Fruit fly (Drosophila melanogaster): Measurements from ENCODE around the gene CG14629.

Gene CG14629

DNA sequence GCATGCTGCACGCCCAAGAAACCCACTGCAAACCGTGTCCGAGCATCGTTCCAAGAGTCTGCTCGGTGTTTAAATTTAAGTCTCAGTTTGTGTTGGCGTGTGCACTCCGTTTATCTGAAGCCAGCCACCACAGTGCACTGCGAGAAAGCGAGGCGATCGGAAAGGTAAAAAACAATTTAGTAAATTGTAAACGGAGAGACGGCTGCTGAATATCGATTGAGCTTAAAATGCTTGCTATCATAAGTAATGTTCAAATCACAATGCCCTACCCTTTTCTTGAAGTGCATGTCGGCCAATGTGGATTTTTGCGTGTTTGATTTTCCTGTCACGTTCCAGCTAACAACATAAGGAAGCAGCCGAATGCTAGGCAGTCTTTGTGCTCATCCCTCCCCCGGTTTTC is 31.8 kb downstream of the CG14629 start (continued):
- TF ChIP-seq pho (GFP tag; optimal IDR thresholded peaks at IDR 0.05) (no peak), zen2 (GFP tag; IDR thresholded peaks at IDR 0.05; ENCODE audit: partially characterized antibody) (no peak), trh (GFP tag; optimal IDR thresholded peaks at IDR 0.05) (no peak), CG17361 (GFP tag; IDR thresholded peaks at IDR 0.05) (no peak), Asciz (GFP tag; optimal IDR thresholded peaks at IDR 0.05) (no peak), Dbx (GFP tag; IDR thresholded peaks at IDR 0.05) (no peak), CG11093 (GFP tag; IDR thresholded peaks at IDR 0.05) (no peak), ftz-f1 (GFP tag; optimal IDR thresholded peaks at IDR 0.05) (no peak), CG15269 (tag; optimal IDR thresholded peaks at IDR 0.05) (no peak), HLH54F (GFP tag; optimal IDR thresholded peaks at IDR 0.05) (no peak), CG3995 (GFP tag; optimal IDR thresholded peaks at IDR 0.05) (no peak), knrl (GFP tag; IDR thresholded peaks at IDR 0.05; ENCODE audit: partially characterized antibody) (no peak), sr (GFP tag; IDR thresholded peaks at IDR 0.05) (no peak), tup (GFP tag; optimal IDR thresholded peaks at IDR 0.05) (no peak), da (GFP tag; optimal IDR thresholded peaks at IDR 0.05) (no peak), wek (GFP tag; optimal IDR thresholded peaks at IDR 0.05) (no peak), CG31224 (GFP tag; IDR thresholded peaks at IDR 0.05) (no peak), dpn (GFP tag; optimal IDR thresholded peaks at IDR 0.05) (peak in 1 of 2 experiments; percentile 29), grau (tag; optimal IDR thresholded peaks at IDR 0.05) (peak; percentile 4), CG14667 (GFP tag; IDR thresholded peaks at IDR 0.05) (0 out of 2 replicates have a peak, but pooled peaks have one; percentile 23), CG17385 (GFP tag; optimal IDR thresholded peaks at IDR 0.05) (peak; percentile 7), Atf3 (GFP tag; optimal IDR thresholded peaks at IDR 0.05) (no peak), BEAF-32 (GFP tag; optimal IDR thresholded peaks at IDR 0.05) (no peak), yki (optimal IDR thresholded peaks at IDR 0.05) (no peak), CG3726 (GFP tag; IDR thresholded peaks at IDR 0.05) (no peak), CG4360 (GFP tag; IDR thresholded peaks at IDR 0.05) (no peak), CG9932 (GFP tag; IDR thresholded peaks at IDR 0.05) (no peak), Hand (GFP tag; optimal IDR thresholded peaks at IDR 0.05) (no peak), CG16813 (GFP tag; IDR thresholded peaks at IDR 0.05; ENCODE audit: partially characterized antibody) (no peak)

DNA sequence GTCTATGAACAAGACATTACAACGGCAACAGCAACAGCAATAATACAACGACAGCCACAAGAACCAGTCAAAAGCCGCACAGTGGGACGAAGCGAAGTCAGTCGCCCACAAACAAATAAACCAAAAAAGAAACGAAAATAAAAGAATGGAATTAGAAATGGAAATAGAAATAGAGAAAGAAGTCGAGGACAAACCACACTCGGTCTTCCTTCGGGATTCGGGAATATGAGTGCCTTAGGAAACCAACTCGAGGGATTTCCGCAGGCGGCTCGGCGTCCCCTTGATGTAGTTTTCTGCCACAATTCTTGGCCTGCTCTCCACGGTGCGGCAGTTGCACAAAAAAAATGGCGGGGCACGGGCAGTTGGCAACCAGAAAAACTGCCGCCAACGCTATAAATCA is 39.1 kb downstream of the CG14629 start:
- no peak for TF ChIP-seq ato (GFP tag; IDR thresholded peaks at IDR 0.05; ENCODE audit: partially characterized antibody)
- no peak for TF ChIP-seq CG13775 (GFP tag; optimal IDR thresholded peaks at IDR 0.05)
- TF ChIP-seq gem (tag; optimal IDR thresholded peaks at IDR 0.05) = peak; percentile 14
- TF ChIP-seq row (GFP tag; IDR thresholded peaks at IDR 0.05) = peak; percentile 60
- TF ChIP-seq Med (GFP tag) = peak; percentile 41
- no peak for TF ChIP-seq exex (tag; optimal IDR thresholded peaks at IDR 0.05)
- peak; percentile 8 for TF ChIP-seq CG7839 (tag; optimal IDR thresholded peaks at IDR 0.05)
- no peak for TF ChIP-seq pan (optimal IDR thresholded peaks at IDR 0.05)
- peak in 1 of 2 experiments; percentile 9 for TF ChIP-seq pan (GFP tag; optimal IDR thresholded peaks at IDR 0.05 in 1 of 2, IDR thresholded peaks at IDR 0.05 in 1 of 2)
- peak; percentile 29; the same call in 1 of the 2 replicates for TF ChIP-seq lmd (GFP tag; IDR thresholded peaks at IDR 0.05)
- TF ChIP-seq CG4360 (GFP tag; IDR thresholded peaks at IDR 0.05) = no peak
- TF ChIP-seq CG11504 (tag; optimal IDR thresholded peaks at IDR 0.05) = peak; percentile 16
- TF ChIP-seq CG32772 (GFP tag; IDR thresholded peaks at IDR 0.05) = no peak
- TF ChIP-seq corto (GFP tag; optimal IDR thresholded peaks at IDR 0.05) = no peak
- TF ChIP-seq Sox102F (GFP tag; optimal IDR thresholded peaks at IDR 0.05) = peak; percentile 8
- TF ChIP-seq dmrt99B (tag; optimal IDR thresholded peaks at IDR 0.05) = peak; percentile 24
- TF ChIP-seq Drgx (GFP tag; IDR thresholded peaks at IDR 0.05) = peak; percentile 52; the same call in 1 of the 2 replicates
- TF ChIP-seq sqz (GFP tag; optimal IDR thresholded peaks at IDR 0.05) = peak; percentile 16
- TF ChIP-seq dysf (GFP tag; IDR thresholded peaks at IDR 0.05) = 0 out of 3 replicates have a peak, but pooled peaks have one; percentile 39
- TF ChIP-seq Oli (tag; optimal IDR thresholded peaks at IDR 0.05) = no peak
- peak; percentile 35 for TF ChIP-seq sens (GFP tag)
- TF ChIP-seq CG9876 (GFP tag; optimal IDR thresholded peaks at IDR 0.05) = no peak
- peak in 1 of 2 experiments; percentile 4 for TF ChIP-seq Hr51 (GFP tag; optimal IDR thresholded peaks at IDR 0.05)

Data from whole organism, embryonic.